Comparison of ENCODE assay signal across 3 fruit fly cellular contexts in the genomic region with DNA sequence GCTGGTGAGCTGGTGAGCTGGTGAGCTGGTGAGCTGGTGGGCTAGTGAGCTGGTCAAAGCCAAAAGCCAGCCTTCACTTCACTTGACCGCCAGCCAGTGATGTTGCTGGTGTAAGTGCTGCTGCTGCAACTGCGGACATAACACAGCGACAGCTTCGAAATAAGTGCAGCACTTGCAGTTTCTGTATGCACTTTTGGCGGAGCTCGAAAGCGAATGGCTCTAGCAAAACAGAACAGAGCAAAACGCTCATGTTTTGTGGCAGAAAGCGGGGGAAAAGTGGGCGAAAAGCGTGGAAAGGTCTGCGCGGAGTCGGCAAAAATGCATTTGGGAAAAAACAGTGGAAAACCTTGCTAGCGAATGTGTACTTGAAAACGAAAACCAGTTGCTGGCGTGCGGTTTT.
TF ChIP-seq lines count a peak whose summit lies in the region.

No protein-coding gene starts in this region.

- no peak for TF ChIP-seq CTCF in whole organism, embryonic (GFP tag; optimal IDR thresholded peaks at IDR 0.05; lab: Kevin White, UChicago)

TF ChIP-seq in whole organism, adult, 20 proteins besides CTCF, POLR2A, EP300 and RAD21:
- TF ChIP-seq CG7101 (tag; optimal IDR thresholded peaks at IDR 0.05; lab: Kevin White, UChicago) (no peak), tj (GFP tag; optimal IDR thresholded peaks at IDR 0.05; lab: Kevin White, UChicago) (peak; percentile 97)

TF ChIP-seq in whole organism, embryonic, 481 proteins besides CTCF, POLR2A, EP300 and RAD21:
- TF ChIP-seq CG11560 (tag; IDR thresholded peaks at IDR 0.05; lab: Robert Waterston, UW) (no peak), Ptx1 (GFP tag; IDR thresholded peaks at IDR 0.05; lab: Robert Waterston, UW) (0 out of 2 replicates have a peak, but pooled peaks have one; percentile 6), CG11723 (GFP tag; optimal IDR thresholded peaks at IDR 0.05; lab: Kevin White, UChicago) (no peak)
TF ChIP-seq in whole organism, embryonic: peak in this region for 1.

TF ChIP-seq in whole organism, prepupa, 60 proteins besides CTCF, POLR2A, EP300 and RAD21:
- TF ChIP-seq Eip78C (GFP tag; lab: Kevin White, UChicago) (peak; percentile 44), spab (GFP tag; optimal IDR thresholded peaks at IDR 0.05; lab: Kevin White, UChicago) (no peak)
